Fruit fly (Drosophila melanogaster) whole organism: Measurements from ENCODE around the gene Naglu.

ENCODE experiments used
- CG8478 ChIP-seq: fragments of >200 bp; optimal IDR thresholded peaks from 2 replicates; lab custom pipeline; 2018; ENCODE audit warnings: inconsistent platforms
- Dll ChIP-seq: fragments of >200 bp; optimal IDR thresholded peaks from 2 replicates; lab custom pipeline; 2017
- EcR ChIP-seq, 2 experiments: fragments of >200 bp; optimal IDR thresholded peaks; 2 replicates each; lab custom pipeline; 2017; ENCODE audit warnings: missing biosample characterization in 2 of 2, missing genetic modification characterization in 2 of 2, missing genetic modification reagents in 2 of 2
- pan ChIP-seq: fragments of >200 bp; optimal IDR thresholded peaks from 2 replicates; lab custom pipeline; 2017
- psq ChIP-seq: fragments of >200 bp; optimal IDR thresholded peaks from 2 replicates; lab custom pipeline; 2017
- usp ChIP-seq: fragments of >200 bp; optimal IDR thresholded peaks from 2 replicates; lab custom pipeline; 2017; ENCODE audit warnings: missing biosample characterization, missing genetic modification characterization, mixed read lengths

The Naglu gene

DNA sequence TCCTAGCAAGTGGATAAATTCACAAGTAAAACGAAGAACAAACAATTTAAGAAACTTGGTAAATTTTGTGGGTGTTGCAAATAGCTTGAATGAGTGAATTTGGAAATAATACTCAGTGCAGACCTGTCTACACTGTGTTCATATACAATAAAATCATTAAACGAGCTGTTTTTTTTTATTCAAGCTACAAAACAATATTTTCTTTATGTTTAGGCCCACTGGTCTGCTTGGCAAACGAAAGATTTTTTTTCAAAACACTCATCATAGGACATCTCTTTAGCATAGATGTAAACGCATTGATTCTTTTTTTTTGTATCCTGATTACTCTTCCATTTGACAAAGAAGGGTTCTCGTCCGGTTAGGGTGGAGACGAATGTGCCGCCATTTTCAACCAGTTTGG lies 19.4 kb downstream of the Naglu start, which contains the start of gene CG42820:
CG42820 (minus strand) TSS at position 101 of the 400 bp plus-strand sequence.
- TF ChIP-seq psq (no peak), EcR (GFP tag; optimal IDR thresholded peaks at IDR 0.05; lab: Kevin White, UChicago) (no peak), CG8478 (lab: Kevin White, UChicago) (no peak), Dll (lab: Kevin White, UChicago) (no peak), usp (GFP tag; lab: Kevin White, UChicago) (no peak), pan (no peak)

DNA sequence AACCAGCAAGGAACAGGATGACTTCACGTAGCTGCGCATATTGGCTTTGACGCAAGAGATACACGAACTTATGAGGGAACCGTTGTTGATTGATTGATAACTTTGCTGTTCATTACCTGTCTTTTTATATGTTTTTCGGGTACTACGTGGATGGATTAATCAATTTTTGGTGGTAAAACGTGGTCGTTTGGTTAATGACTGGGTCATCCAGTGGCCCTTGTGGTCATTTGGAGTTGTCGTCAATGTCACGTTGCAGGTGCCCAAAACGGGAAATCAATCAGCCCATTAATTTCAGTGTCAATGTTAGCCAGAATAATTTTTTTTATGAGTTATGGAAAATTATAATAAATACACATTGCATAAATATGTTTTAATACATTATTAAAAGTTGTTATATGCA lies 22.4 kb downstream of the Naglu start, which contains the start of gene CG42819:
CG42819 (minus strand) TSS at position 101 of the 400 bp plus-strand sequence.
- TF ChIP-seq usp (GFP tag; lab: Kevin White, UChicago), result no peak

DNA sequence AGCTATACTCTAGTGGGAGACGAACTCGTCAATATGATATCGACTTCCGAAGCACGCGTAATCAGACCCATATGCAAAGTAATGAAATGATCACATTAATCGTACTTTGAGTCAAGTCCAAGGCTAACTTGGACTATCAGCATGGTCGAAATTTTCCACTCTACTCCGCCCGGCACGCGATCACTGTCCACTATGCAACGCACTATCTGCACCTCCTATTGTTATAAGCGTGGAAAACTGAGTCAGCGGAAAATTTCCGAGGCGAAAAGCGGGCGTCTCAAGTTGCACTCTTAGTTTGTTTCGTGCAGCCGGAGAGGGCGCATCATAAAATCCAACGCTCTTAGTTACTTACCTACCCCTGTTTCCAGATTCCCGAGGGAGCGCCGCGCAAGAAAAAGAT lies 25.8 kb downstream of the Naglu start:
- TF ChIP-seq usp (GFP tag; lab: Kevin White, UChicago) (no peak), EcR (GFP tag; optimal IDR thresholded peaks at IDR 0.05; lab: Kevin White, UChicago) (no peak), Dll (lab: Kevin White, UChicago) (no peak), psq (no peak), pan (no peak), CG8478 (lab: Kevin White, UChicago) (no peak)

DNA sequence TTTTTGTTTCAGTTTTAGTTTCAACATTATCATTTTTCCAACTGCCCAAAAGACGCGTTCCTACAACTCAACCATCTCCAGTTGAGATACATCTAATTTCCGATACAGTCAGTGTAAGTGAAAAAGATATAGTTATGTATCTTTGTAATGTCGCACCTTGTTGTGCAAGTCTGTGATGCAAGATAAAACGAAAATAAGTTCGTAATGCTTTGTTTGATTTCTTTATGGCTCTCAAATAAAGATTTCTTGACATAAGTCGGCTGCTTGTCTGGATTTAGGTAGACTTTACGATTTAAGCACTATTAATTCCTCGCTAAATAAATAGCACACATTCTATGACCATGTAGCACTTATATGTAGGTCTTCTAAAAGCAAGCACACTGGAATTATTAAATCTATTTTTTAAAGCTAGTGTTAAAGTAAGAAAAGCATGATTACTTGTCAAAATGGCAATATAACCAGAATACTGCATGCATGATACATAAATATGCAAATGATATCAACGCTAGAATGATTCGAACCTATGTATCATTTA lies 26.6 kb downstream of the Naglu start:
- TF ChIP-seq CG8478 (lab: Kevin White, UChicago), result no peak
- no peak for TF ChIP-seq EcR (GFP tag; optimal IDR thresholded peaks at IDR 0.05; lab: Kevin White, UChicago)
- no peak for TF ChIP-seq psq
- TF ChIP-seq usp (GFP tag; lab: Kevin White, UChicago), result no peak
- TF ChIP-seq pan, result no peak

DNA sequence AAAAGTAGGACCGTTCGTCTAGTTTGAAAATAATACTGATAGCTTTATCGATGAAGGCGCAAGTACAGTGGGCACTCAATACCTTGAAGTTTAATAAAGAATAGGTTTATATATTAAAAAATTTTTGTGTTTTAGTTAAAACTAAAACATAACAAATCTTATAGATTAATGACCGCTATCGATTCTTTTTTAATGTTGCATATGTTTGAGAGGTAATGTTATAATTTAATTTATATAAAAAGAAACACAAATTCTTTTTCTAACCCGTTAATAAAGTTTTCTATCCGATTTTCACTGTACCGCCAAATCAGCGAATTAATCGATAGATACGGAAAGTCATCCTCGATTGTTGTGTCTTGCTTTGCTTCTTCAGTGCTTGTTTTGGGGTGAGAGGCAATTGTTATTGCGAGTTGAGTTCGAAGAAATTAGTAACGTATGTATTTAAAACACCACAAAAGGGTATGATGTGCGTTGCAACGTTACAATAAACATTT lies 27.5 kb downstream of the Naglu start, which contains the start of the genes Dad1 and CG13384:
Dad1 (minus strand) TSS at position 30 of the 494 bp plus-strand sequence.
CG13384 (plus strand) TSS at position 348 of the 494 bp plus-strand sequence.
- TF ChIP-seq CG8478 (lab: Kevin White, UChicago) (no peak), usp (GFP tag; lab: Kevin White, UChicago) (no peak), pan (no peak), EcR (GFP tag; optimal IDR thresholded peaks at IDR 0.05; lab: Kevin White, UChicago) (no peak), psq (no peak), Dll (lab: Kevin White, UChicago) (no peak)

DNA sequence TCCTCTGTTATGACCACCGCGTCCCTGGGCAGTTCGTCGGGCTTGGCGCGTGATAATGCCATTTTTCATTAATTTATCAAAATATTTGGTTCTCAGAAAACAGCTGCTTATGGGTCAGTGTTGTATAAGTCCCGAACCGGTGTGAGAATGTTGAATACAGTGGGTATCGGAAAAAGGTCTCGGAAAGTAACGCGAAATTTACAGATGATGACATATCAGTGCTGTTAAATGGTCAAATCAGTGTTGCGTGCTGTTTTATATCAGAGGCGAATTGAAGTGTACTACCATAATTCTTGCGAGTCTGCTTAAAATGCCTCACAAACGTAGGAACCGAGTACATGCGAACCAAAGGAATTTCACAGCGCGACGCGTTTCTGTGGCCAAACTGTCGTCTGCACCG lies 29.0 kb downstream of the Naglu start, which contains the start of the genes CG13392 and Rcd4:
CG13392 (minus strand) TSS at position 162 of the 400 bp plus-strand sequence.
Rcd4 (plus strand) TSS at position 216 of the 400 bp plus-strand sequence.
- no peak for TF ChIP-seq EcR (GFP tag; optimal IDR thresholded peaks at IDR 0.05; lab: Kevin White, UChicago)
- TF ChIP-seq pan, result no peak
- no peak for TF ChIP-seq usp (GFP tag; lab: Kevin White, UChicago)
- no peak for TF ChIP-seq CG8478 (lab: Kevin White, UChicago)
- no peak for TF ChIP-seq Dll (lab: Kevin White, UChicago)
- no peak for TF ChIP-seq psq

DNA sequence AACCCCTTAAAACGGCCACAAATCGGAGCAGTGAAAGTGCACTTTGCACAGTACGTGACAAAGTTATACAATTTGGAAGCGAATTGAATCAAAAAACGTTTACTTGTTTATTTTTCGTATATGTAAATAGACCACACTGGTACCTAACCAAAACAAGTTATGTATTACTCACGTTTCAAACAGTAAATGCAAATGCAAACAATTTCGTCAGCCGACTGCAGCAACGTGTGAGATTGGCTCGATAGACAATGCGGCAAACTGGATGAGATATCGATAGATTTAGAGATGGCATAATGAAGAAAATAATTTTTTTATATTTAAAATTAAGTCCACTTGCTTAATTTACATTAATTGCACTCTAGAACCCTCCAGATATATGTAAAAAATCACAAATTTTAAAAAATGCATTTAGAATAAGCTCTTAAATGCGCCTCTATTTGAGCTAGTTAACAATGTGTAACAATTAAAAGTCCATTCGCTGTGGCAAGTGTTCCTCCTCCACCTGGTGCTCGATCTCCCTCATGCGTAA lies 30.1 kb downstream of the Naglu start, which contains the start of gene AlaRS:
AlaRS (minus strand) TSS at position 257 of the 529 bp plus-strand sequence.
- no peak for TF ChIP-seq psq
- no peak for TF ChIP-seq EcR (GFP tag; optimal IDR thresholded peaks at IDR 0.05; lab: Kevin White, UChicago)
- no peak for TF ChIP-seq CG8478 (lab: Kevin White, UChicago)
- TF ChIP-seq pan, result no peak
- no peak for TF ChIP-seq Dll (lab: Kevin White, UChicago)
- TF ChIP-seq usp (GFP tag; lab: Kevin White, UChicago), result no peak

DNA sequence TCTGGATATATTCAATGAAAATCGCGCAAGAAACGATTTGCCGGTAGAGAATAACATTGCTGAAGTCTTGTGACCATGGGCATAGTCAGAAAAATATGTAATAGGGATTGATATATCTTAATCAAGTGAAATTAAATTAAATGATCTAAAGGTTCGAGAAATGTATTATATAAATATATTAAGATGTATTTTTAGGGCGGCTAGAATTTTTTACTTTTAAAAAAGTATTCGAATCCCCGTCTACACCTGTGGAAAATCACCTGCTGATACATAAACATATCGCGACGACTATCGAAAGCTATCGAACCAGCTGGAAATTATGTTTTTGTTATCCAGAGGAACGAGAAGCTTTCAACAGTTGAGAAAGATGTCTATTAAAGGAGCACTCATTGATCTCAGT lies 35.0 kb downstream of the Naglu start, which contains the start of the genes CG13390 and CG17294:
CG13390 (minus strand) TSS at position 81 of the 400 bp plus-strand sequence.
CG17294 (plus strand) TSS at position 319 of the 400 bp plus-strand sequence.
- TF ChIP-seq usp (GFP tag; lab: Kevin White, UChicago), result no peak
- no peak for TF ChIP-seq EcR (GFP tag; optimal IDR thresholded peaks at IDR 0.05; lab: Kevin White, UChicago)
- TF ChIP-seq Dll (lab: Kevin White, UChicago), result no peak
- TF ChIP-seq CG8478 (lab: Kevin White, UChicago), result no peak
- TF ChIP-seq psq, result no peak
- TF ChIP-seq pan, result no peak

DNA sequence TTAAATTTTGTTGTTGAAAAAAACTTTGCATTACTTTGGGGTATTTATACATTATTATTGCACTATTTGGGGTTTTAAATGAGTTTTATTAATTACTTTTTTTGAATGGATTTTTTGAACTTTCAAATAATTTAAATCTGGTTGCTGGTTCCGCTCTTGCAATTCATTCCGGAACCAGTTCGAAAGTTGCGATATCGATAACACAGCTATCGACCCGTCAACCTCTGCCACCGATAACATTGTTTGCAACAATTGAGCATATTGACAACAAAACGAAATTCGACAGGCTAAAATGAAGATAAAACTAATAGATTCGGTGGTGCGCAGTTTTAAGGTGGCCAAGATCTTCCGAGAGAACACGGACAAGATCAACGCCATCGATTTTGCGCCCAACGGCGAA lies 37.4 kb downstream of the Naglu start, which contains the start of gene Wdr82:
Wdr82 (plus strand) TSS at position 227 of the 400 bp plus-strand sequence.
- TF ChIP-seq usp (GFP tag; lab: Kevin White, UChicago) (no peak), CG8478 (lab: Kevin White, UChicago) (no peak), Dll (lab: Kevin White, UChicago) (no peak), EcR (GFP tag; optimal IDR thresholded peaks at IDR 0.05; lab: Kevin White, UChicago) (no peak), psq (no peak), pan (no peak)

DNA sequence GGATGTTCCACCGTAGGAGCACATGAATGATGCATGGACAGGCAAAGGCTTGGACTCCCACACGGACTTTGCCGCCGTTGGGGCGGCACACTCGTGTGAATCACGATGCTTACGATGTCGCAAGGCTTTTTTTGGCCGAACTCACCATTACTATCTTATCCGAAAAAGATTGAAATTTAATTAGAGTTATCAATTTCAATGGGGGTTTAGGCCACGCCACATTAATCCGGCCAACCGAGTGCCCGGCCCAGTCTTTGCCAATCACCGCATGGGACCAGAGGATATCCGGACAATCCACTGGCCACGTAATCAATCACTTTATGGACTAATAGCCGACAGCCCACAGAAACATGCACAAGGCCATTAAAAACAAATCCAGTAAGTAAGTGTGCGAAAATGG lies 39.4 kb downstream of the Naglu start:
- TF ChIP-seq psq (no peak), pan (no peak), EcR (GFP tag; optimal IDR thresholded peaks at IDR 0.05; lab: Kevin White, UChicago) (no peak), usp (GFP tag; lab: Kevin White, UChicago) (no peak), Dll (lab: Kevin White, UChicago) (no peak), CG8478 (lab: Kevin White, UChicago) (no peak)

DNA sequence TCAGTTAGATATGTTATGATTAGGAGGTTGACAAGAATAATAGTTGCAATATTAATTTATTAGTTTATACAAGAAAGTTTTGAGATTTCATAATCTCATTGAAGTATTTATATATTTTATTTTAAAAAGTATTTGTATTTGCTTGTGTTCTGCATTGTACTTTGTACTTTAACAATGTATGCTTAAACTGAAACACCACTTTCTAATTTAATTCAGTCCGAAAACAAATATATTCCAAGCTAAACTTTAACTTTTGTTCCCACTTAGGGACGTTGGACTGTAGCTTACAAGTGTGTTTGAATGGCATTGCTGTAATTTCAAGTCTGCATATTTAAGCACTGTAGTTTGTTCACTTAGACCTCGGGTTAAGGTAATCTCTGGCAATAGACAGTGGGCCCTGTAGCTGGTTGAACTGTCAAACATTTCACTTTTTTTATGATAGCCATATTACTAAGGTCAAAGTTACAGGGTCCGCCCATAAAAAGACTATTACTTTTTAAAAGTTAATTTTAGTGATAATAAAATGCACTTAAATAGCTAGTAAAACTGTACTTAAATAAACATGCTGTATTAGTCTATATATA lies 40.2 kb downstream of the Naglu start:
- TF ChIP-seq EcR (GFP tag; optimal IDR thresholded peaks at IDR 0.05; lab: Kevin White, UChicago), result no peak
- TF ChIP-seq usp (GFP tag; lab: Kevin White, UChicago), result no peak
- no peak for TF ChIP-seq Dll (lab: Kevin White, UChicago)
- no peak for TF ChIP-seq pan
- no peak for TF ChIP-seq psq
- no peak for TF ChIP-seq CG8478 (lab: Kevin White, UChicago)
